Worm (Caenorhabditis elegans): ENCODE measurements around the gene aqp-4.
A peak's percentile ranks its signal among the peaks of the same experiment; 100 is the strongest.

Gene aqp-4

DNA sequence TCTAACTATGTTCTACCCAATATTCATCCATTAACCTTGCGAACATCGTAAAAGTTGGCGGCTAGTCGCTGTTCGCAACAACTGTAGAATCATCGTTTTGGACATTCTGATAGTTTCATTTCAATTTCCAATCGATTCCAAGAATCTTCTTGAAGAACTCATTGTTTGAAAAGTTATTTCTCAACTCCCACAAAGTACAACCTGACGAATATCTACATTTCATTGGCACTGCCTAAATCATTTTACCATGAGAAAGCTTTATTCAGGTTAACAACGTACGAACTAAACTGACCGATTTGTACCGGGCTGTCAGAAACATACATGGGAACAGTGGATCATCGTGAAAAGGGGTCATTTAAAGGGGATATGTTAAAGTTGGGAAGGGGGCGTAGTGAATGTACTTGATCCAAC, 49.4 kb downstream of the aqp-4 start, which contains the start of gene F46B6.6 (continued):
- TF ChIP-seq lin-54 (GFP tag; optimal IDR thresholded peaks at IDR 0.05) (peak; percentile 21), ceh-40 (GFP tag; IDR thresholded peaks at IDR 0.05) (no peak), F49E8.2 (tag; optimal IDR thresholded peaks at IDR 0.05; ENCODE audit: insufficient read depth) (peak; percentile 53), egl-18 (GFP tag; IDR thresholded peaks at IDR 0.05) (no peak), F37B4.10 (GFP tag; IDR thresholded peaks at IDR 0.05) (no peak), dpl-1 (GFP tag; optimal IDR thresholded peaks at IDR 0.05) (no peak), ztf-18 (tag; optimal IDR thresholded peaks at IDR 0.05) (no peak), unc-62 (GFP tag; optimal IDR thresholded peaks at IDR 0.05) (no peak), hlh-12 (tag; optimal IDR thresholded peaks at IDR 0.05) (no peak), pha-4 (tag; optimal IDR thresholded peaks at IDR 0.05) (no peak), ceh-58 (GFP tag; IDR thresholded peaks at IDR 0.05) (no peak), let-607 (tag; optimal IDR thresholded peaks at IDR 0.05) (peak in 1 of 2 experiments; percentile 41), ZK185.1 (tag; optimal IDR thresholded peaks at IDR 0.05; ENCODE audit: poor library complexity, severe bottlenecking) (no peak), ceh-79 (tag; optimal IDR thresholded peaks at IDR 0.05) (no peak), bed-2 (GFP tag; IDR thresholded peaks at IDR 0.05) (no peak), tbx-9 (tag; optimal IDR thresholded peaks at IDR 0.05; ENCODE audit: borderline replicate concordance) (no peak), cebp-2 (GFP tag; IDR thresholded peaks at IDR 0.05) (no peak), lin-40 (tag; optimal IDR thresholded peaks at IDR 0.05) (no peak), C17E4.6 (GFP tag; IDR thresholded peaks at IDR 0.05) (no peak), nhr-90 (tag; optimal IDR thresholded peaks at IDR 0.05) (no peak), nfyb-1 (GFP tag; IDR thresholded peaks at IDR 0.05) (0 out of 2 replicates have a peak, but pooled peaks have one; percentile 54), pbrm-1 (GFP tag; IDR thresholded peaks at IDR 0.05) (0 out of 2 replicates have a peak, but pooled peaks have one; percentile 19), ets-4 (GFP tag; optimal IDR thresholded peaks at IDR 0.05) (no peak), ceh-27 (GFP tag; optimal IDR thresholded peaks at IDR 0.05) (no peak), Y53G8AR.9 (GFP tag; conservative IDR thresholded peaks at IDR 0.05) (0 out of 2 replicates have a peak, but pooled peaks have one; percentile 57), F39B2.1 (GFP tag; IDR thresholded peaks at IDR 0.05) (no peak), Y95B8A.8 (GFP tag; IDR thresholded peaks at IDR 0.05) (no peak), F23B12.7 (tag; optimal IDR thresholded peaks at IDR 0.05; ENCODE audit: insufficient read depth) (no peak), ztf-6 (GFP tag; IDR thresholded peaks at IDR 0.05) (no peak), mes-4 (tag; optimal IDR thresholded peaks at IDR 0.05) (no peak), madf-6 (GFP tag; IDR thresholded peaks at IDR 0.05) (peak; percentile 29; the same call in 1 of the 2 replicates), ccch-3 (GFP tag; optimal IDR thresholded peaks at IDR 0.05) (no peak), rec-8 (tag; optimal IDR thresholded peaks at IDR 0.05) (peak in 1 of 2 experiments; percentile 12), mel-28 (tag; optimal IDR thresholded peaks at IDR 0.05; ENCODE audit: borderline replicate concordance) (no peak), nfya-2 (GFP tag; IDR thresholded peaks at IDR 0.05) (no peak), C06A6.2 (GFP tag; conservative IDR thresholded peaks at IDR 0.05) (0 out of 2 replicates have a peak, but pooled peaks have one; percentile 10), atf-7 (tag; optimal IDR thresholded peaks at IDR 0.05) (peak; percentile 46), sea-2 (GFP tag; IDR thresholded peaks at IDR 0.05) (no peak), K11D2.4 (GFP tag; IDR thresholded peaks at IDR 0.05) (peak; percentile 41; the same call in 1 of the 2 replicates), attf-3 (GFP tag; conservative IDR thresholded peaks at IDR 0.05) (no peak), repo-1 (tag; optimal IDR thresholded peaks at IDR 0.05) (peak; percentile 92), dox-1 (GFP tag; IDR thresholded peaks at IDR 0.05) (no peak), rcor-1 (GFP tag; IDR thresholded peaks at IDR 0.05) (no peak), tlf-1 (GFP tag; optimal IDR thresholded peaks at IDR 0.05) (peak; percentile 12), K12H6.12 (tag; optimal IDR thresholded peaks at IDR 0.05) (no peak), rpc-1 (optimal IDR thresholded peaks at IDR 0.05) (no peak), rpc-1 (tag; optimal IDR thresholded peaks at IDR 0.05) (no peak), fkh-3 (tag; optimal IDR thresholded peaks at IDR 0.05) (no peak), B0019.2 (GFP tag; conservative IDR thresholded peaks at IDR 0.05) (no peak)

Data from whole organism, young adult.